Worm (Caenorhabditis elegans) whole organism, young adult: ENCODE results near the gene EEED8.2.
A peak's percentile ranks its signal among the peaks of the same experiment; 100 is the strongest.

Experiments
- F49E8.2 ChIP-seq: sonication (generic microtip); optimal IDR thresholded peaks from 3 replicates; lab custom pipeline; 2017; ENCODE audit warnings: missing genetic modification characterization, mild to moderate bottlenecking, missing compliant biosample characterization, antibody characterized with exemption, moderate library complexity; ENCODE audit not compliant: insufficient read depth
- ama-1 ChIP-seq, 3 experiments: fragments of 150-350 bp in 1 of 3; sonication (generic microtip) in 2 of 3; optimal IDR thresholded peaks; 2 replicates each; lab custom pipeline; 2014 to 2018; ENCODE audit warnings: missing biosample characterization in 2 of 3, missing genetic modification characterization in 2 of 3, missing genetic modification reagents in 2 of 3
- atf-7 ChIP-seq: sonication (generic microtip); optimal IDR thresholded peaks from 2 replicates; lab custom pipeline; 2017; ENCODE audit warnings: mild to moderate bottlenecking, missing genetic modification characterization, missing compliant biosample characterization
- ccch-3 ChIP-seq: fragments of 200-800 bp; sonication (Bioruptor generic); optimal IDR thresholded peaks from 2 replicates; lab custom pipeline; 2018; ENCODE audit warnings: mild to moderate bottlenecking, missing genetic modification characterization, missing compliant biosample characterization
- madf-10 ChIP-seq: sonication (generic microtip); optimal IDR thresholded peaks from 2 replicates; lab custom pipeline; 2016; ENCODE audit warnings: mild to moderate bottlenecking, missing genetic modification characterization, missing compliant biosample characterization
- madf-6 ChIP-seq: fragments of 200-800 bp; sonication (Bioruptor generic); IDR thresholded peaks from 2 replicates; pipeline ENCODE4 v1.3.6; 2022; ENCODE audit warnings: missing genetic modification reagents, missing genetic modification characterization, missing compliant biosample characterization
- mxl-1 ChIP-seq: sonication (generic microtip); optimal IDR thresholded peaks from 2 replicates; lab custom pipeline; 2016; ENCODE audit warnings: missing genetic modification characterization, missing compliant biosample characterization
- sea-2 ChIP-seq: fragments of 200-800 bp; sonication (Bioruptor generic); IDR thresholded peaks from 2 replicates; pipeline ENCODE4 v1.3.6; 2022; ENCODE audit warnings: missing genetic modification characterization, missing compliant biosample characterization
- snpc-4 ChIP-seq, 5 experiments: fragments of 150-350 bp in 1 of 5; sonication (generic microtip) in 4 of 5; optimal IDR thresholded peaks; 2 replicates each; lab custom pipeline; 2014 to 2018; ENCODE audit warnings: missing genetic modification characterization in 5 of 5, missing biosample characterization in 3 of 5, antibody characterized with exemption in 2 of 5, mild to moderate bottlenecking in 2 of 5, missing compliant biosample characterization in 2 of 5, missing genotype in 2 of 5, moderate library complexity in 2 of 5, missing genetic modification reagents in 1 of 5
- tlf-1 ChIP-seq: fragments of 200-800 bp; sonication (Bioruptor generic); optimal IDR thresholded peaks from 2 replicates; lab custom pipeline; 2018; ENCODE audit warnings: mild to moderate bottlenecking, missing genetic modification characterization, missing compliant biosample characterization
- unc-62 ChIP-seq: fragments of 150-350 bp; optimal IDR thresholded peaks from 2 replicates; lab custom pipeline; 2014; ENCODE audit warnings: missing biosample characterization, missing genetic modification reagents, missing genetic modification characterization
- zfh-2 ChIP-seq: fragments of 200-800 bp; sonication (Bioruptor generic); conservative IDR thresholded peaks from 2 replicates; pipeline ENCODE4 v1.3.6; 2022; ENCODE audit warnings: missing genetic modification reagents, missing genetic modification characterization, missing compliant biosample characterization
- ztf-3 ChIP-seq: fragments of 200-800 bp; sonication (Bioruptor generic); optimal IDR thresholded peaks from 2 replicates; lab custom pipeline; 2018; ENCODE audit warnings: mild to moderate bottlenecking, missing genetic modification characterization, missing compliant biosample characterization

DNA sequence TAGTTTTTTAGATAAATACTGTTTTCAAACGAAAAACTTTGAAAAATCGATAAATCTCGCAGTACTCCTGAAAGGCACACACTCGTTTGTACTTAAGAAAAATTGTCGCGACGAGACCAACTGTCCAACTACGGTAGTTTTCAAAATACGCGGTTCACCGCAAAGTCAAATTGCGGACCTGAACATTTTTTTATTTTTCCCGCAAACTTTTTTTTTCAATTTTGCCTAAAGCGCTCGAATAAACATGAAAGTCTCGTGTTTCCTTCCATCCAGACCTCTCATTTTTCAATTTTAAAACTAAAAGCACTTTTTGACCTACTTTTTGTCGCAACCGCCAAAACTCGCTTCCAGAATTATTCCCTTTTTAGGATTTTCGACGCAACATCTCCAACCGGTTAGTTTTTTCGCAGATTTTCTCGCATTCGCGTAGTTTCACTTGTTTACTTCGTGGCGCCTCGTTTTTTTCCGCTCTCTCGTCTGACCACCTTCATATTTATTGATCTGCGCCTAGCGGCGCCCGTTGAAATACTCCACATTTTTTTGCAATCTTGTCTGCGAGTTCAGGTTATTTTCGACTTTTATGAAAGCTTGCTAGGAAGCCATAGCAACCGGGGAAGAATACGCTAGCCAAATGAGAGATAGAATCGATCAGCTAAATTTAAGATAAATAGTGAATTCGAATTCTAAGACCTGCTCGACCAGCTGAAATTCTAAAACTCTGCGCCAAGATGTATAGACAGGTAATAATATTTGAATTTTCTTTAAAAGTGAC lies 38.9 kb upstream of the EEED8.2 start, which contains the start of gene prdx-2:
- TF ChIP-seq ccch-3 (GFP tag; lab: Kevin White, UChicago) (no peak), tlf-1 (peak; percentile 81), mxl-1 (tag; lab: Kevin White, UChicago) (no peak), zfh-2 (GFP tag; lab: Robert Waterston, UW) (no peak), madf-10 (tag; lab: Kevin White, UChicago) (no peak), F49E8.2 (tag; lab: Kevin White, UChicago) (peak; percentile 16), atf-7 (no peak), sea-2 (no peak), ztf-3 (no peak), unc-62 (GFP tag; lab: Kevin White, UChicago) (no peak), ama-1 (optimal IDR thresholded peaks at IDR 0.05; lab: Kevin White, UChicago) (no peak), ama-1 (GFP tag; optimal IDR thresholded peaks at IDR 0.05; lab: Kevin White, UChicago) (no peak), madf-6 (GFP tag; lab: Robert Waterston, UW) (peak; percentile 96), snpc-4 (GFP tag; optimal IDR thresholded peaks at IDR 0.05; lab: Kevin White, UChicago) (no peak), snpc-4 (tag; optimal IDR thresholded peaks at IDR 0.05; lab: Kevin White, UChicago) (no peak)
